Fruit fly (Drosophila melanogaster): ENCODE measurements around the gene ncd.

ncd gene

DNA sequence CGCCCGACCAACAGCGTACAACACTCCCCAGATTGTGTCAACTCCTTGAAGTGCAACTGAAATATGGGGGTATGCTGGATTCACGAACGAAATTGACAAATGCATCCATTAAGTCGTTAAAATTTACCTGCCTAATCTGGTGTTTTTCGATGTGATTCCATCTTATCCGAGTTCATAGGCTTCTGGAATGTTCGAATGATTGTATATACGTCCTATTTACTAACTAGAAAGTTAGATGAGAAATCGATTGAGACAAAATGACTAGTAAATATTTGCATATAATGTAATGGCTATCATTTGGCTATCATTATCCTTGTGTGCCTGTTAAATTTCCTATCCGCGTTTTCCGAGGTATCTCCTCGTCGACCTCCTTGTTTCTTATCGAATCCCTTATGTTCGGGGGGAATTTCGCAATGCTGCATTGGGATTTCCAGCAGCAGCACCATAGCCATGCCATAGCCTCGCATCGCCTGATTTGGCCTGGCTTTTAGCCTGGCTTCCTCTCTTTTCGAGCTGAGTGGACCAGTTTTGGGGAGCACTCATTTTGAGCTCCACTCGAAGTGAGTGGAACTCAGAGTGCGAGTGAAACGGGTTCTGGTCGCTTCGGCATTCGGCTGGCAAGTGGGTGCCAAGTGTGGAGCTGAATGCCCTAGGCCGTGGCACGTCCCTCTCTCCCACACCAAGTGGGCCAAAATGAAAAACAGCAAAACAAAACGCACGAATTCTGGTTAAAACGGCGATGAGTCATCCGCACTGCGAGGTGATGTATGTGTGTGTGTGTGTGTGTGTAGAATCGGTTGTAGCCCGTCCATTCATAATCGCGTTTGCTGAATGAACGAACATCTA is 28.6 kb downstream of the ncd start:
- no peak for TF ChIP-seq CTCF (optimal IDR thresholded peaks at IDR 0.05)
- no peak for TF ChIP-seq CG8478 (optimal IDR thresholded peaks at IDR 0.05)

DNA sequence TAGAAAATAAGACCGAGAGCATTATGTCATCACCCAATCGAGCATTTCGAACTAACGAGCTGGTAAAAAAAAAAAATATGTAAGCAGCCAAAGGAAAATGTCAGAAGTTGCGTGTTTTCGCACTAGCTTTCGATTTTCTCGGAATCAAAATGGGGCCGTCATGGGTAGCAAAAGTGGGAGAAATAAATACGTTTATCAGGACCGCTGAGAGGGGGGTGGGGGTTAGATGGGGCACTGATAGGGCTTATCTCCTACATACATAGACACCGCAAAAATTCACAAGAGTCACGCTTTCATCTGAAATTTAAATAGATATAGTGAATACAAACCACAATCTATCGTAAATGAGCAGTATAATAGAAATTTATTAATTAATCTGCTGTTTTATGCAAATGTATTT is 29.7 kb downstream of the ncd start:
- no peak for TF ChIP-seq CTCF (optimal IDR thresholded peaks at IDR 0.05)
- TF ChIP-seq CG8478 (optimal IDR thresholded peaks at IDR 0.05) = peak; percentile 64

dm6 chr3R:29775755-29776686 is 30.9 kb downstream of the ncd start:
- TF ChIP-seq CG8478 (optimal IDR thresholded peaks at IDR 0.05) (peak; percentile 35), CTCF (optimal IDR thresholded peaks at IDR 0.05) (no peak)

- peak; percentile 8 for TF ChIP-seq CG8478 (optimal IDR thresholded peaks at IDR 0.05)
- peak in 1 of 2 experiments; percentile 8 for TF ChIP-seq CTCF (optimal IDR thresholded peaks at IDR 0.05)
Observed at dm6 chr3R:29774360-29775193, 32.4 kb downstream of the ncd start.

dm6 chr3R:29773833-29774324 is 33.0 kb downstream of the ncd start:
- TF ChIP-seq CTCF (optimal IDR thresholded peaks at IDR 0.05) = no peak
- no peak for TF ChIP-seq CG8478 (optimal IDR thresholded peaks at IDR 0.05)

- TF ChIP-seq CG8478 (optimal IDR thresholded peaks at IDR 0.05) (peak; percentile 88), CTCF (optimal IDR thresholded peaks at IDR 0.05) (peak in 1 of 2 experiments; percentile 2)
Observed at dm6 chr3R:29772795-29773331, 34.1 kb downstream of the ncd start.

- TF ChIP-seq CG8478 (optimal IDR thresholded peaks at IDR 0.05) (no peak), CTCF (optimal IDR thresholded peaks at IDR 0.05) (no peak)
Observed at dm6 chr3R:29772090-29772794, 34.7 kb downstream of the ncd start.

dm6 chr3R:29771645-29772089 is 35.3 kb downstream of the ncd start:
- no peak for TF ChIP-seq CTCF (optimal IDR thresholded peaks at IDR 0.05)
- TF ChIP-seq CG8478 (optimal IDR thresholded peaks at IDR 0.05) = peak; percentile 22

DNA sequence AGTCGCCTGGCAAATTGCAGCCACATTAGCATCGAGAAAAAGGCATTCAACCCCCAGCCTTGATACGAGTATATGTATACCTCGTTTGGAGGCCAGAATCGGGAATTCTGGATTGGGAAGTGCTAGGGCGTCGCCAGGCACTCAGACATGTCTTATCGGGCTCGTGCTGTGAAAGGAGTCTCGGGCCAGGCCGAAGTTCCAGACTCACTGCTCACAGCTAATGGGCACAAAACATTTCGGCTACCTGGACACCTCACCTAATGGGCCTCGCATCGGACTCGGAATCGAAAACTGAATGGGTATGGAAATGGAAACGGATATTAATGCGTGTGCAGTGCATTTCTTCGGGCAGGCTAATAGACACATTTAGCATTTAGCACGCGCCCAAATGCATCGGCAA is 36.0 kb downstream of the ncd start:
- TF ChIP-seq CG8478 (optimal IDR thresholded peaks at IDR 0.05) (no peak), CTCF (optimal IDR thresholded peaks at IDR 0.05) (no peak)

- TF ChIP-seq CTCF (optimal IDR thresholded peaks at IDR 0.05) = no peak
- no peak for TF ChIP-seq CG8478 (optimal IDR thresholded peaks at IDR 0.05)
Observed at dm6 chr3R:29767236-29767635, 39.7 kb downstream of the ncd start.

DNA sequence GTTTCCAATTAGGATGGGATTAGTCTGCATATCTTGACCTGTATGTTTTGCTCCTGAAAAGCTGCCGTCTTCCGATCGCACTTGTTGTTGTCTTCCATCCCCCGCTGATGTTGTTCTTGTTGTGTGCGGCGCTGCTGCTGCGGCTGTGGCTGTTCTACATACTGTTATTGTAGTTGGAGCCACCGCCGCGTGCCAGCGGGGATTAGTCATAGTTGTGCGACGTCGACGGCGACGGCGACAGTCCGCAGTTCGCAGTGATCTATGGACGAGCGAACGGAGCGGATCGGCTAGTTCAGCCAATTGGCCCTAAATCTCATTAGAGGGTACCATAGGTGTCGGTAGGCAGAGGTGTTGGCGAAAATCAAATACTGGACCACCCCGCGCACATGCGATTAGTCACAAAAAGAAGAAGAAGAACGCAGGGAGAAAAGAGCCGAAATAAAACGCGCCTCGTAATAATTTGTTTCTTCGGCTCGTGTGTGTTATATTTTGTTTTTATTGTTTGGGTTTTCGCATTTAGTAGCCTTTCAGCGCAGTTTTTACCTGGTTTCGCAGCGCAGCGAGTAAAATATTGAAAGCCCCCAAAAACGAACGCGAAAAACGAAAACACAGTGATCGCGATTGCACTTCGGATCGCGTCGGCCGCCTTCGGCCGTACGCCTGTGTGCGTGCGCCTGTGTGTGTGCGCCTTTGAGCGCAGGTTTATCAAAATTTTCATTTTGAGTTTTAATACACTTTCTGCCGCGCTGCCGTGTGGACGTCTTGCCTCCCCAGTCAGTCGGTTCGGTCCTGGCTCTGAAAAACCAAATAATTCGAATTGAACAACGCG is 41.4 kb downstream of the ncd start, which contains the start of gene kay:
Gene kay (plus strand): TSS at position 729 of the 829 bp plus-strand sequence.
- TF ChIP-seq CG8478 (optimal IDR thresholded peaks at IDR 0.05) (no peak), CTCF (optimal IDR thresholded peaks at IDR 0.05) (no peak)

DNA sequence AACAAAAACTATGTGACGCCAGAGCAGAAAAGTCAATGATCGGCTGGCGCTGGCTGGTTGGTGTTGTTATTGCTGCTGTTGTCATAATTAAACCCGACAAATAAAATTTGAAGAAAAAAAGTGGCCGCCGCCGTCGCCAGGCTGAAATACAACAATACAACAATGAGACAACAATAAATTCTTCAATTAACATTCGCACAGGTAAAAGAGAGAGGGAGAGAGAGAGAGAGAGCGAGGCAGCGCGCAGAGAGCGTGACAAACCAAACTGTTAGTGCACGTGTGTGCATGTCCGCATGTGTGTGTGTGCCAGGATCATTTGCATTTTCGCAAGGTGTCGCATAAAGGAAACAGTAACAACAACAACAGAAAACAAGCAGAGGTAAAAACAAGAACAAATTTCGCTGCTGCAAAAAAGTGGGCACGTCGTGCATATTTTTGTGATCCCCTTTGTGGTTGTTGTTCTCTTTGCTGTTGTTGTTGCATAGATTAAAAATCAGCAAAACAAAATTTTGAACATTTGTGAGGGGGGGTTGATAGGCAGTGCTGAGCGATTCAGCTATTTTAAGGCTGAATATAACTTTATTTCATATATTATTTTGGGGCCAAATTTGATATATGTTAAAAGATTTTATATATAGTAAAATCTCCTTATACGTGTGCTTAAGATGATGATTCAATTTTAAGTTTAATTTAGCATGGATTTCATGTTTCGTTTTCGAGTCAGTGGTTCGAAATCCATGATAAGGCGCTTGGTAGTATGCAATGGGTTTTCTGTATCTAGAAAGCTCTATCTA is 42.5 kb downstream of the ncd start:
- TF ChIP-seq CG8478 (optimal IDR thresholded peaks at IDR 0.05) = no peak
- no peak for TF ChIP-seq CTCF (optimal IDR thresholded peaks at IDR 0.05)

Measured in S2 (cell line).